Worm (Caenorhabditis elegans): ENCODE measurements around the gene bath-13.
A peak's percentile ranks its signal among the peaks of the same experiment; 100 is the strongest.
"Not testable (repeated sequence)": the region's sequence is repeated elsewhere in the genome, so short reads cannot be mapped to it uniquely, and the experiment has no call there.

bath-13 gene

ce11 chrII:2545925-2546324, 24.1 kb upstream of the bath-13 start, which contains the start of gene K02F6.3:
TSS of gene K02F6.3 (plus strand) at chrII:2546225.
- TF ChIP-seq nhr-76 (tag; optimal IDR thresholded peaks at IDR 0.05) (no peak), efl-3 (GFP tag; optimal IDR thresholded peaks at IDR 0.05) (no peak), fos-1 (tag; optimal IDR thresholded peaks at IDR 0.05) (no peak), fkh-4 (tag; optimal IDR thresholded peaks at IDR 0.05; ENCODE audit: borderline replicate concordance) (no peak), C04F5.9 (tag; optimal IDR thresholded peaks at IDR 0.05) (no peak), efl-1 (optimal IDR thresholded peaks at IDR 0.05) (no peak), efl-1 (GFP tag; optimal IDR thresholded peaks at IDR 0.05 in 1 of 2) (peak in 1 of 2 experiments; percentile 48)

- TF ChIP-seq lin-15B (tag; optimal IDR thresholded peaks at IDR 0.05) (no peak), nhr-77 (tag; optimal IDR thresholded peaks at IDR 0.05) (no peak), Y116A8C.19 (tag; optimal IDR thresholded peaks at IDR 0.05; ENCODE audit: borderline replicate concordance) (no peak), nhr-12 (tag; optimal IDR thresholded peaks at IDR 0.05) (no peak), lin-13 (GFP tag; optimal IDR thresholded peaks at IDR 0.05) (no peak), tlp-1 (tag; optimal IDR thresholded peaks at IDR 0.05) (no peak), pag-3 (tag; optimal IDR thresholded peaks at IDR 0.05; ENCODE audit: borderline replicate concordance, insufficient read depth) (no peak)
Measured at ce11 chrII:2538194-2538593, 16.3 kb upstream of the bath-13 start, which contains the start of gene K02F6.4. TSS of gene K02F6.4 (plus strand) at chrII:2538494.

- no peak for TF ChIP-seq unc-30 (tag; optimal IDR thresholded peaks at IDR 0.05)
Measured at ce11 chrII:2537754-2538153, 15.9 kb upstream of the bath-13 start, which contains the start of gene K02F6.7. TSS of gene K02F6.7 (minus strand) at chrII:2537854.

DNA sequence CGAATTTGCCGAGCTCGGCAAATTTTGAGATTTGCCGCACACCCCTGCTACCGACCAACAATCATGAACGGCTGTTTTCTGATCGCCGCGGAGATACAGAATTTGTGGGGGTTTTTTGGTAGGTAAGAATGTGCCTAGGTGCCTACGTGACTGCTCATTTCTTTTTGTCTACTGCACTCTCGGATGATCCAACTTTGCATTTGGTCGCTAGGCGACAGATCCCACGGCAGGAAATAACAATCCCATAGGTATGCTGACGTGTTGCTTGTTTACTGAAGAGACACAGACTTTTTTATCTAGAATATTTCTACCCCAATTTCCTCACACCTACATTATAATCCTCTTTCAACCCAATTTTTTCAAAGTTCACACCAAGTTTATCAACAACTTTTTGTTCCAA, 13.1 kb upstream of the bath-13 start, which contains the start of gene K02F6.8:
Gene K02F6.8, minus strand, starts transcription at position 101 of the 400 bp plus-strand sequence.
- TF ChIP-seq efl-3 (GFP tag; optimal IDR thresholded peaks at IDR 0.05); C04F5.9 (tag; optimal IDR thresholded peaks at IDR 0.05); ceh-82 (tag; optimal IDR thresholded peaks at IDR 0.05): not testable (repeated sequence)

DNA sequence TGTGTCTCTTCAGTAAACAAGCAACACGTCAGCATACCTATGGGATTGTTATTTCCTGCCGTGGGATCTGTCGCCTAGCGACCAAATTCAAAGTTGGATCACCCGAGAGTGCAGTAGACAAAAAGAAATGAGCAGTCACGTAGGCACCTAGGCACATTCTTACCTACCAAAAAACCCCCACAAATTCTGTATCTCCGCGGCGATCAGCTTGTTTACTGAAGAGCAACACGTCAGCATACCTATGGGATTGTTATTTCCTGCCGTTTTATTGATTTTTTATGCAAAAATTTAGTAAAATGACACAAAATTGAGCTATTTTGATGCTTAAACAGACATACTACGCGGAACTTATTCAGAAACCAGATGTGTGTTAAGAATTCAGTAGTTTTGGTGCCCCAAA, 12.6 kb upstream of the bath-13 start, which contains the start of gene K02F6.5:
Gene K02F6.5, plus strand, starts transcription at position 301 of the 400 bp plus-strand sequence.
- not testable (repeated sequence) for TF ChIP-seq unc-98 (GFP tag; IDR thresholded peaks at IDR 0.05); hlh-17 (GFP tag; optimal IDR thresholded peaks at IDR 0.05; ENCODE audit: borderline replicate concordance); lin-14 (GFP tag; optimal IDR thresholded peaks at IDR 0.05)

ce11 chrII:2530496-2530895, 8.6 kb upstream of the bath-13 start, which contains the start of gene K02F6.6:
TSS of gene K02F6.6 (plus strand) at chrII:2530796.
- TF ChIP-seq fos-1 (tag; optimal IDR thresholded peaks at IDR 0.05) (no peak), nhr-77 (tag; optimal IDR thresholded peaks at IDR 0.05) (no peak), nhr-90 (tag; optimal IDR thresholded peaks at IDR 0.05; ENCODE audit: poor library complexity) (no peak), elt-3 (tag; optimal IDR thresholded peaks at IDR 0.05) (no peak), unc-86 (tag; optimal IDR thresholded peaks at IDR 0.05) (no peak), lir-3 (tag; optimal IDR thresholded peaks at IDR 0.05; ENCODE audit: poor library complexity) (no peak), dsc-1 (tag; optimal IDR thresholded peaks at IDR 0.05) (no peak), alr-1 (tag; optimal IDR thresholded peaks at IDR 0.05; ENCODE audit: borderline replicate concordance) (no peak), nhr-20 (tag; optimal IDR thresholded peaks at IDR 0.05) (no peak), mef-2 (tag; optimal IDR thresholded peaks at IDR 0.05) (no peak)

ce11 chrII:2526887-2527286, 5.0 kb upstream of the bath-13 start:
- TF ChIP-seq mef-2 (tag; optimal IDR thresholded peaks at IDR 0.05) (no peak), egl-27 (tag; optimal IDR thresholded peaks at IDR 0.05) (no peak), nhr-90 (tag; optimal IDR thresholded peaks at IDR 0.05; ENCODE audit: poor library complexity) (no peak), zip-4 (GFP tag; optimal IDR thresholded peaks at IDR 0.05) (no peak), mep-1 (tag; optimal IDR thresholded peaks at IDR 0.05) (no peak), unc-30 (tag; optimal IDR thresholded peaks at IDR 0.05) (no peak), ceh-82 (tag; optimal IDR thresholded peaks at IDR 0.05) (no peak), ces-1 (GFP tag; optimal IDR thresholded peaks at IDR 0.05) (no peak), fkh-4 (tag; optimal IDR thresholded peaks at IDR 0.05; ENCODE audit: borderline replicate concordance) (no peak), pqm-1 (tag; optimal IDR thresholded peaks at IDR 0.05) (no peak), nhr-77 (tag; optimal IDR thresholded peaks at IDR 0.05) (no peak), lin-39 (tag; optimal IDR thresholded peaks at IDR 0.05) (no peak), pag-3 (tag; optimal IDR thresholded peaks at IDR 0.05; ENCODE audit: borderline replicate concordance, insufficient read depth) (no peak), tlp-1 (tag; optimal IDR thresholded peaks at IDR 0.05) (no peak), alr-1 (tag; optimal IDR thresholded peaks at IDR 0.05; ENCODE audit: borderline replicate concordance) (no peak), snpc-4 (tag; optimal IDR thresholded peaks at IDR 0.05) (no peak), ceh-8 (GFP tag; optimal IDR thresholded peaks at IDR 0.05) (no peak), sup-37 (GFP tag; optimal IDR thresholded peaks at IDR 0.05) (no peak)

Measured in whole organism, L1 larva.